Worm (Caenorhabditis elegans): ENCODE results near the gene F56B3.11.
A peak's percentile ranks its signal among the peaks of the same experiment; 100 is the strongest.

Gene F56B3.11

DNA sequence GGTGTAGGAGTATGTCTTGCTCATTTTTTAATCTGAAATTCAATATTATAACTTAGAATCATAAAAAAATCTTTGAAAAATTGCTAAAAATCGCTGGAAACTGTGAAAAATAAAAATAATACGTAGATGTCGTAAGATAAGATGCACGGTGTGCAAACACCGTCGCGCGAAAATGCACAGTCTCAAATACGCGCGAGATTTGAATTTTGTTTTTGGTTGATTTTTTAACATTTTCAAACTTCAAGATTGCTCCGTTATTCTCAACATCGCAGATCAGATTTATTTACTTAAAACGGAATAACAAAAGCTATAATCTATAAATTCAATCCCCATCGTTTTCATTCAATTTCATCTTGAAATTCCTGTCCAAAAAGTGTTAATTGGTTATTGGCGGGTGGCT is 45.7 kb upstream of the F56B3.11 start, which contains the start of gene Y55F3BR.6:
Y55F3BR.6 (minus strand) TSS at position 32 of the 400 bp plus-strand sequence.
- TF ChIP-seq let-607 (tag; optimal IDR thresholded peaks at IDR 0.05) (no peak), sptf-2 (GFP tag; optimal IDR thresholded peaks at IDR 0.05) (no peak), egl-44 (GFP tag; IDR thresholded peaks at IDR 0.05) (no peak), Y53F4B.3 (GFP tag; IDR thresholded peaks at IDR 0.05) (no peak), pbrm-1 (GFP tag; IDR thresholded peaks at IDR 0.05) (no peak), lsy-27 (tag; optimal IDR thresholded peaks at IDR 0.05; ENCODE audit: borderline replicate concordance, insufficient read depth) (no peak), madf-6 (GFP tag; IDR thresholded peaks at IDR 0.05) (peak; percentile 23; the same call in 1 of the 2 replicates), pha-4 (tag; optimal IDR thresholded peaks at IDR 0.05) (no peak), Y67H2A.10 (GFP tag; conservative IDR thresholded peaks at IDR 0.05) (no peak), efl-1 (GFP tag; optimal IDR thresholded peaks at IDR 0.05) (peak; percentile 61), sea-2 (GFP tag; IDR thresholded peaks at IDR 0.05) (no peak), F52B5.7 (tag; optimal IDR thresholded peaks at IDR 0.05) (no peak), lsl-1 (GFP tag; optimal IDR thresholded peaks at IDR 0.05) (peak; percentile 27), zim-3 (tag; optimal IDR thresholded peaks at IDR 0.05) (no peak), dpl-1 (GFP tag; optimal IDR thresholded peaks at IDR 0.05) (peak; percentile 30), snpc-4 (GFP tag; optimal IDR thresholded peaks at IDR 0.05) (no peak), snpc-4 (tag; optimal IDR thresholded peaks at IDR 0.05) (no peak), cebp-1 (GFP tag; IDR thresholded peaks at IDR 0.05) (no peak), cebp-1 (tag; optimal IDR thresholded peaks at IDR 0.05) (no peak), lin-54 (GFP tag; optimal IDR thresholded peaks at IDR 0.05) (peak; percentile 79)

DNA sequence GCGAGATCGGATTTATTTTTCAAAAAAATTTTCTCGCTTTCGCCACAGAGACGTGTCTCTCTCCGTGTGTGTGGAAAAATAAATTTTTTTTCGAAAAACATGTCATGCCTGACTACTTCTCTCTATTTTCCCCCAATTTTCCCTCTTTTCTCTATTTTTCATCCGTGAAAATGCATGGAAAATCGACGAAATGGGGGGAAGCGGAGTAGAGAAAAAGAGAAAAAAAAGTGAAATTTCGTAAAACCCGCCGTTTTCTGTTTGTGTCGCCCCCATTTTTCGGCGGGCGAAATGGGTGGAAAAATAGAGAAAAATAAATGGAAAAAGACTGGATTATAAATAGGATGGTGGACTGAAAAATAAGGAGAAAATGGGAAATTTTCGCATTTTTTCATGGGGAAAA is 37.1 kb upstream of the F56B3.11 start:
- no peak for TF ChIP-seq gei-17 (GFP tag; optimal IDR thresholded peaks at IDR 0.05)
- TF ChIP-seq cebp-1 (GFP tag; IDR thresholded peaks at IDR 0.05): 0 out of 2 replicates have a peak, but pooled peaks have one; percentile 11
- TF ChIP-seq cebp-1 (tag; optimal IDR thresholded peaks at IDR 0.05): peak; percentile 29
- peak; percentile 5 for TF ChIP-seq efl-1 (GFP tag; optimal IDR thresholded peaks at IDR 0.05)

DNA sequence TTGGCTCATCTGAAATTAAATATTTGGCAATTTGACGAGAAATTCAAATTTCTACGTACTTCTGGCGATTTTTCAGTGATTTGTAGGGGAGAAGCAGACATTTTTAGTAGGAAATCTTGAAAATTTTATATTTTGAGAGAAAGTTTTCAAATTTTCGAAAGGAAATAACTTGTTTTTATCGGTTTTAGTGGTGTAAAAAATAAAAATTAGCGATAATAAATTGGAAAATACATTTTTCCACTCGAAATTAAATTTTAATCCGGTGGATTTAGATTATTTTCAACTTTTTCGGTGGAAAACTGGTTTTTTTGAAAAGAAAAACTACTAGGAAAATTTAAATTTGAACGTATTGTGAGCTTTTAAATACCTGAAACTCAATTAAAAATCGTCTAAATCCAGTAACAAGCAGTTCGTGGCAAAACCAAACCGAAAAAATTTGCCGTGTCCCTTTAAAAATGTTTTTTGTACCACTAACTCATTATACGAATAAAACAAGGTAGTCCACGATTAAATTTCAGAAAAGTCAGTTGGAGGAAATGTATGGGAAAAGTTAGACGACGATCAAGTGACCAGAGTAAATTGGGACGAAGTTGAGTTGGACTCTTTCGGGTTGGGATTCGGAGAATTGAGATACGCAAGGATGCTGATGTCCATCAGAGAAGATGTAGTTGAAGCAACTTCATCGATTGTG is 35.6 kb upstream of the F56B3.11 start, which contains the start of the genes madf-1 and Y55F3BR.10:
madf-1 (minus strand) TSS at position 101 of the 691 bp plus-strand sequence.
Y55F3BR.10 (plus strand) TSS at position 641 of the 691 bp plus-strand sequence.
- no peak for TF ChIP-seq nfya-2 (GFP tag; IDR thresholded peaks at IDR 0.05)
- TF ChIP-seq ztf-26 (tag; optimal IDR thresholded peaks at IDR 0.05): no peak
- TF ChIP-seq T26A5.8 (tag; optimal IDR thresholded peaks at IDR 0.05): no peak
- no peak for TF ChIP-seq F23B12.7 (tag; optimal IDR thresholded peaks at IDR 0.05; ENCODE audit: insufficient read depth)
- no peak for TF ChIP-seq bed-1 (GFP tag; IDR thresholded peaks at IDR 0.05)
- no peak for TF ChIP-seq ceh-91 (GFP tag; IDR thresholded peaks at IDR 0.05)
- TF ChIP-seq F49E8.2 (tag; optimal IDR thresholded peaks at IDR 0.05; ENCODE audit: insufficient read depth): no peak
- TF ChIP-seq madf-3 (GFP tag; IDR thresholded peaks at IDR 0.05): no peak
- TF ChIP-seq madf-10 (tag; optimal IDR thresholded peaks at IDR 0.05): no peak
- no peak for TF ChIP-seq nhr-90 (tag; optimal IDR thresholded peaks at IDR 0.05)
- no peak for TF ChIP-seq chd-7 (tag; optimal IDR thresholded peaks at IDR 0.05)
- TF ChIP-seq let-526 (GFP tag; IDR thresholded peaks at IDR 0.05): no peak
- TF ChIP-seq nhr-120 (GFP tag; IDR thresholded peaks at IDR 0.05): no peak
- TF ChIP-seq repo-1 (tag; optimal IDR thresholded peaks at IDR 0.05): no peak
- TF ChIP-seq pbrm-1 (GFP tag; IDR thresholded peaks at IDR 0.05): no peak
- no peak for TF ChIP-seq dpff-1 (tag; optimal IDR thresholded peaks at IDR 0.05)
- TF ChIP-seq zim-3 (tag; optimal IDR thresholded peaks at IDR 0.05): no peak
- TF ChIP-seq Y53F4B.3 (GFP tag; IDR thresholded peaks at IDR 0.05): no peak
- no peak for TF ChIP-seq madf-6 (GFP tag; IDR thresholded peaks at IDR 0.05)
- no peak for TF ChIP-seq lin-54 (GFP tag; optimal IDR thresholded peaks at IDR 0.05)
